Fruit fly (Drosophila melanogaster) whole organism, embryonic: ENCODE measurements around the gene PIG-Q.

Experiments used
- CG10959 ChIP-seq: fragments of 200-800 bp; sonication (Bioruptor generic); IDR thresholded peaks from 2 replicates; pipeline ENCODE4 v1.3.6; 2022; ENCODE audit warnings: missing biosample characterization, missing genetic modification characterization
- CG11093 ChIP-seq: fragments of 200-800 bp; sonication (Bioruptor generic); IDR thresholded peaks from 3 replicates; pipeline ENCODE4 v1.3.6; 2022; ENCODE audit warnings: missing biosample characterization, missing genetic modification characterization
- CG11560 ChIP-seq: fragments of 200-800 bp; sonication (Bioruptor generic); IDR thresholded peaks from 3 replicates; pipeline ENCODE4 v1.3.6; 2022; ENCODE audit warnings: missing biosample characterization, missing genetic modification characterization
- CG13296 ChIP-seq: fragments of 200-800 bp; sonication (Bioruptor generic); optimal IDR thresholded peaks from 3 replicates; lab custom pipeline; 2018; ENCODE audit warnings: missing biosample characterization, mild to moderate bottlenecking, missing genetic modification characterization
- CG14441 ChIP-seq: fragments of 200-800 bp; sonication (Bioruptor generic); IDR thresholded peaks from 2 replicates; pipeline ENCODE4 v1.3.6; 2022; ENCODE audit warnings: missing biosample characterization, missing genetic modification characterization
- CG15269 ChIP-seq: fragments of 200-800 bp; sonication (Bioruptor generic); optimal IDR thresholded peaks from 2 replicates; lab custom pipeline; 2018; ENCODE audit warnings: missing biosample characterization, mild to moderate bottlenecking, missing genetic modification characterization, moderate library complexity
- CG2116 ChIP-seq: fragments of 200-800 bp; sonication (Bioruptor generic); optimal IDR thresholded peaks from 3 replicates; lab custom pipeline; 2018; ENCODE audit warnings: missing biosample characterization, mild to moderate bottlenecking, missing genetic modification characterization
- CG2712 ChIP-seq: fragments of 200-800 bp; optimal IDR thresholded peaks from 3 replicates; lab custom pipeline; 2019; ENCODE audit warnings: missing biosample characterization, mild to moderate bottlenecking, missing genetic modification characterization, moderate library complexity
- CG30020 ChIP-seq: fragments of 200-800 bp; optimal IDR thresholded peaks from 2 replicates; lab custom pipeline; 2019; ENCODE audit warnings: missing biosample characterization, mild to moderate bottlenecking, missing genetic modification characterization, moderate library complexity
- CG32767 ChIP-seq: fragments of 200-800 bp; sonication (Bioruptor generic); IDR thresholded peaks from 2 replicates; pipeline ENCODE4 v1.3.6; 2022; ENCODE audit warnings: missing biosample characterization, missing genetic modification characterization
- CG34376 ChIP-seq: fragments of 200-800 bp; sonication (Bioruptor generic); optimal IDR thresholded peaks from 2 replicates; lab custom pipeline; 2018; ENCODE audit warnings: missing biosample characterization, mild to moderate bottlenecking, missing genetic modification characterization
- CG34422 ChIP-seq: fragments of 200-800 bp; sonication (Bioruptor generic); IDR thresholded peaks from 3 replicates; pipeline ENCODE4 v1.3.6; 2022; ENCODE audit warnings: missing biosample characterization, missing genetic modification characterization
- CG4360 ChIP-seq: fragments of 200-800 bp; sonication (Bioruptor generic); IDR thresholded peaks from 2 replicates; pipeline ENCODE4 v1.3.6; 2022; ENCODE audit warnings: missing biosample characterization, missing genetic modification characterization
- CG6689 ChIP-seq: fragments of 200-800 bp; sonication (Bioruptor generic); IDR thresholded peaks from 2 replicates; pipeline ENCODE4 v1.3.6; 2022; ENCODE audit warnings: missing biosample characterization, missing genetic modification characterization
- CG7987 ChIP-seq: fragments of 200-800 bp; sonication (Bioruptor generic); optimal IDR thresholded peaks from 2 replicates; lab custom pipeline; 2018; ENCODE audit warnings: missing biosample characterization, mild to moderate bottlenecking, missing genetic modification characterization, moderate library complexity
- CG8924 ChIP-seq: fragments of 200-800 bp; optimal IDR thresholded peaks from 3 replicates; lab custom pipeline; 2019; ENCODE audit warnings: missing biosample characterization, mild to moderate bottlenecking, missing genetic modification characterization, moderate library complexity
- Doc2 ChIP-seq: fragments of 200-800 bp; sonication (Bioruptor generic); IDR thresholded peaks from 2 replicates; pipeline ENCODE4 v1.3.6; 2022; ENCODE audit warnings: missing biosample characterization, missing genetic modification characterization
- Dp ChIP-seq: fragments of 200-800 bp; sonication (Bioruptor generic); optimal IDR thresholded peaks from 2 replicates; lab custom pipeline; 2018; ENCODE audit warnings: missing biosample characterization, mild to moderate bottlenecking, missing genetic modification characterization, moderate library complexity
- Dref ChIP-seq: fragments of 200-800 bp; sonication (Bioruptor generic); IDR thresholded peaks from 2 replicates; pipeline ENCODE4 v1.3.6; 2022; ENCODE audit warnings: missing biosample characterization, missing genetic modification characterization
- Drgx ChIP-seq: fragments of 200-800 bp; sonication (Bioruptor generic); IDR thresholded peaks from 2 replicates; pipeline ENCODE4 v1.3.6; 2022; ENCODE audit warnings: missing biosample characterization, missing genetic modification characterization
- E2f1 ChIP-seq: fragments of 200-800 bp; sonication (Bioruptor generic); IDR thresholded peaks from 2 replicates; pipeline ENCODE4 v1.3.6; 2022; ENCODE audit warnings: missing biosample characterization, missing genetic modification characterization
- ERR ChIP-seq: fragments of 200-800 bp; sonication (Bioruptor generic); optimal IDR thresholded peaks from 2 replicates; lab custom pipeline; 2016; ENCODE audit warnings: missing biosample characterization, missing genetic modification characterization
- Eip74EF ChIP-seq, 2 experiments: fragments of 200-800 bp in 1 of 2; fragments of >200 bp in 1 of 2; sonication (Bioruptor generic) in 1 of 2; optimal IDR thresholded peaks; 2 replicates each; lab custom pipeline; 2017 to 2019; ENCODE audit warnings: missing biosample characterization in 2 of 2, missing genetic modification characterization in 2 of 2, mild to moderate bottlenecking in 1 of 2, moderate library complexity in 1 of 2
- Elba2 ChIP-seq: fragments of 200-800 bp; sonication (Bioruptor generic); optimal IDR thresholded peaks from 3 replicates; lab custom pipeline; 2016; ENCODE audit warnings: missing biosample characterization, missing genetic modification characterization
- Gsc ChIP-seq: fragments of 200-800 bp; sonication (Bioruptor generic); IDR thresholded peaks from 2 replicates; pipeline ENCODE4 v1.3.6; 2022; ENCODE audit warnings: missing biosample characterization, missing genetic modification characterization
- HLH54F ChIP-seq: fragments of 200-800 bp; sonication (Bioruptor generic); optimal IDR thresholded peaks from 3 replicates; lab custom pipeline; 2016; ENCODE audit warnings: missing biosample characterization, missing genetic modification characterization
- HmgD ChIP-seq: fragments of 200-800 bp; sonication (Bioruptor generic); optimal IDR thresholded peaks from 3 replicates; lab custom pipeline; 2016; ENCODE audit warnings: missing biosample characterization, missing genetic modification characterization
- Hr39 ChIP-seq: fragments of >200 bp; optimal IDR thresholded peaks from 2 replicates; lab custom pipeline; 2017
- Med ChIP-seq: fragments of 200-800 bp; sonication (Bioruptor generic); peaks from one replicate; lab custom pipeline; 2016; ENCODE audit warnings: missing biosample characterization, missing genetic modification characterization, mild to moderate bottlenecking, inconsistent platforms, moderate library complexity
- NfI ChIP-seq: fragments of 200-800 bp; sonication (Bioruptor generic); optimal IDR thresholded peaks from 3 replicates; lab custom pipeline; 2018; ENCODE audit warnings: missing biosample characterization, mild to moderate bottlenecking, missing genetic modification characterization, moderate library complexity
- Opbp ChIP-seq: fragments of 200-800 bp; sonication (Bioruptor generic); IDR thresholded peaks from 3 replicates; pipeline ENCODE4 v1.3.6; 2022; ENCODE audit warnings: missing biosample characterization, missing genetic modification characterization; ENCODE audit not compliant: partially characterized antibody
- Vsx1 ChIP-seq: fragments of 200-800 bp; sonication (Bioruptor generic); optimal IDR thresholded peaks from 2 replicates; lab custom pipeline; 2017; ENCODE audit warnings: missing biosample characterization, mild to moderate bottlenecking, missing genetic modification characterization, missing genetic modification reagents
- cg ChIP-seq: fragments of 200-800 bp; sonication (Bioruptor generic); optimal IDR thresholded peaks from 3 replicates; lab custom pipeline; 2019; ENCODE audit warnings: missing biosample characterization, mild to moderate bottlenecking, missing genetic modification characterization, moderate library complexity
- ci ChIP-seq: fragments of 200-800 bp; sonication (Bioruptor generic); IDR thresholded peaks from 3 replicates; pipeline ENCODE4 v1.3.6; 2022; ENCODE audit warnings: missing biosample characterization, missing genetic modification characterization
- dati ChIP-seq: fragments of 200-800 bp; sonication (Bioruptor generic); IDR thresholded peaks from 2 replicates; pipeline ENCODE4 v1.3.6; 2022; ENCODE audit warnings: missing biosample characterization, missing genetic modification characterization
- fd96Cb ChIP-seq: fragments of 200-800 bp; sonication (Bioruptor generic); optimal IDR thresholded peaks from 2 replicates; lab custom pipeline; 2018; ENCODE audit warnings: missing biosample characterization, mild to moderate bottlenecking, missing genetic modification characterization, moderate library complexity
- grau ChIP-seq: fragments of 200-800 bp; optimal IDR thresholded peaks from 3 replicates; lab custom pipeline; 2019; ENCODE audit warnings: missing biosample characterization, mild to moderate bottlenecking, missing genetic modification characterization, moderate library complexity
- lola ChIP-seq, 3 experiments: fragments of >200 bp in 2 of 3; fragments of 200-800 bp in 1 of 3; sonication (Bioruptor generic) in 1 of 3; optimal IDR thresholded peaks; 2 replicates each; lab custom pipeline; 2017 to 2019; ENCODE audit warnings: missing biosample characterization in 3 of 3, missing genetic modification characterization in 3 of 3, mild to moderate bottlenecking in 1 of 3, moderate library complexity in 1 of 3
- mld ChIP-seq: fragments of 200-800 bp; sonication (Bioruptor generic); IDR thresholded peaks from 3 replicates; pipeline ENCODE4 v1.3.6; 2022; ENCODE audit warnings: missing biosample characterization, missing genetic modification characterization; ENCODE audit not compliant: partially characterized antibody
- onecut ChIP-seq: fragments of 200-800 bp; sonication (Bioruptor generic); IDR thresholded peaks from 2 replicates; pipeline ENCODE4 v1.3.6; 2022; ENCODE audit warnings: missing biosample characterization, missing genetic modification characterization
- pros ChIP-seq: fragments of 200-800 bp; sonication (Bioruptor generic); optimal IDR thresholded peaks from 3 replicates; lab custom pipeline; 2019; ENCODE audit warnings: missing biosample characterization, mild to moderate bottlenecking, missing genetic modification characterization, moderate library complexity
- pum ChIP-seq: fragments of 200-800 bp; sonication (Bioruptor generic); optimal IDR thresholded peaks from 2 replicates; lab custom pipeline; 2016; ENCODE audit warnings: missing biosample characterization, missing genetic modification characterization
- ranshi ChIP-seq: fragments of 200-800 bp; sonication (Bioruptor generic); IDR thresholded peaks from 2 replicates; pipeline ENCODE4 v1.3.6; 2022; ENCODE audit warnings: missing biosample characterization, missing genetic modification characterization
- scrt ChIP-seq: fragments of 200-800 bp; sonication (Bioruptor generic); optimal IDR thresholded peaks from 2 replicates; lab custom pipeline; 2018; ENCODE audit warnings: missing biosample characterization, mild to moderate bottlenecking, missing genetic modification characterization, moderate library complexity
- sens ChIP-seq: fragments of 200-800 bp; sonication (Bioruptor generic); peaks from one replicate; lab custom pipeline; 2016; ENCODE audit warnings: missing biosample characterization, missing genetic modification characterization
- sob ChIP-seq: fragments of 200-800 bp; sonication (Bioruptor generic); IDR thresholded peaks from 2 replicates; pipeline ENCODE4 v1.3.6; 2022; ENCODE audit warnings: missing biosample characterization, missing genetic modification characterization
- ttk ChIP-seq: fragments of 200-800 bp; sonication (Bioruptor generic); IDR thresholded peaks from 2 replicates; pipeline ENCODE4 v2.1.2; 2022; ENCODE audit warnings: missing biosample characterization, missing genetic modification characterization
- unc-4 ChIP-seq: fragments of 200-800 bp; sonication (Bioruptor generic); IDR thresholded peaks from 2 replicates; pipeline ENCODE4 v1.3.6; 2022; ENCODE audit warnings: missing biosample characterization, missing genetic modification characterization; ENCODE audit not compliant: partially characterized antibody

The PIG-Q gene

dm6 chrX:16333434-16334141, 25.4 kb upstream of the PIG-Q start, which contains the start of the genes CG9921 and Dsp1 (continued):
- TF ChIP-seq CG15269 (peak; percentile 49), ttk (GFP tag; lab: Robert Waterston, UW) (no peak), grau (tag; lab: Kevin White, UChicago) (peak; percentile 13), fd96Cb (tag; lab: Kevin White, UChicago) (no peak), sob (GFP tag; lab: Robert Waterston, UW) (0 out of 2 replicates have a peak, but pooled peaks have one; percentile 13), CG11093 (GFP tag; lab: Robert Waterston, UW) (no peak), Drgx (GFP tag; lab: Robert Waterston, UW) (peak; percentile 8; the same call in 1 of the 2 replicates), NfI (GFP tag; lab: Kevin White, UChicago) (no peak), CG32767 (peak; percentile 90), ci (GFP tag; lab: Robert Waterston, UW) (peak; percentile 62; the same call in 2 of the 3 replicates), scrt (GFP tag; lab: Kevin White, UChicago) (peak; percentile 23), CG14441 (GFP tag; lab: Robert Waterston, UW) (no peak), CG13296 (GFP tag; lab: Kevin White, UChicago) (peak; percentile 29)

DNA sequence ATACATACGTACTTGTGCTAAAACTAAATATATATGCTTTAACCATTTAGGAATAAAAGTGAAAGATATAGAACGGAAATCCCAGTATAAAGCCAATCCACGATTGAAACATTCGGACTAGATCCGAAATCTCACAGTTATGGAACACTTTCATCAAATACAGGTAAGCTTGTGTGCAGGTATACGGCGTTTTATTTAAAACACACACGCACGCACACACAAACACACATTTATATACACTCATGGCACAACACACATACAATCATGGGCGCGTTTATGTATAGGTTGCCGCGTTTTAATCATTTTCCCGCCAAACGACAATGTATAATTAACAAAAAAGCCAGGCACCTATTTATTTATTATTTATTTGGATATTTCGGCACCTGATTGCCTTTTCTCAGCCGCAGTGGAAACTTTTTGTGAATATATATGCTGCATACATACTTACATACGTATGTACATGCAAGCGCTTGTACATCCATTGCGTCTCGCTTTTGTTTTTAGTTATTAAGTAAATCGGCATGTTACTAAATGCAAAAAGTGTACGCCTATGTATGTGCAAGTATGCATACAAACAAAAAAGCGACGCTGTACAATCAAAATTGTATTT, 24.6 kb upstream of the PIG-Q start:
- TF ChIP-seq CG32767: no peak
- no peak for TF ChIP-seq CG34376
- peak; percentile 50 for TF ChIP-seq CG8924
- peak in 1 of 3 experiments; percentile 43 for TF ChIP-seq lola (GFP tag; optimal IDR thresholded peaks at IDR 0.05; lab: Kevin White, UChicago)
- no peak for TF ChIP-seq pum (GFP tag; lab: Kevin White, UChicago)
- no peak for TF ChIP-seq pros (GFP tag; lab: Kevin White, UChicago)
- TF ChIP-seq CG4360 (GFP tag; lab: Robert Waterston, UW): no peak
- no peak for TF ChIP-seq ERR
- no peak for TF ChIP-seq onecut (GFP tag; lab: Robert Waterston, UW)
- no peak for TF ChIP-seq dati (GFP tag; lab: Robert Waterston, UW)
- TF ChIP-seq CG7987 (GFP tag; lab: Kevin White, UChicago): no peak
- TF ChIP-seq Dref (GFP tag; lab: Robert Waterston, UW): no peak
- no peak for TF ChIP-seq CG6689 (GFP tag; lab: Robert Waterston, UW)
- TF ChIP-seq Eip74EF (GFP tag; optimal IDR thresholded peaks at IDR 0.05; lab: Kevin White, UChicago): no peak
- TF ChIP-seq ranshi (GFP tag; lab: Robert Waterston, UW): no peak
- peak; percentile 41; the same call in 1 of the 2 replicates for TF ChIP-seq E2f1 (GFP tag; lab: Robert Waterston, UW)
- peak; percentile 63 for TF ChIP-seq Med (GFP tag; lab: Kevin White, UChicago)
- TF ChIP-seq Vsx1 (GFP tag; lab: Kevin White, UChicago): no peak
- no peak for TF ChIP-seq HmgD (GFP tag; lab: Kevin White, UChicago)
- peak; percentile 89 for TF ChIP-seq cg
- TF ChIP-seq mld: no peak
- peak; percentile 0 for TF ChIP-seq CG30020 (tag; lab: Kevin White, UChicago)
- no peak for TF ChIP-seq Opbp (GFP tag; lab: Robert Waterston, UW)
- TF ChIP-seq Gsc: no peak
- TF ChIP-seq CG2116 (GFP tag; lab: Kevin White, UChicago): no peak
- TF ChIP-seq CG10959: no peak
- no peak for TF ChIP-seq HLH54F (GFP tag; lab: Kevin White, UChicago)
- no peak for TF ChIP-seq Elba2 (GFP tag; lab: Kevin White, UChicago)
- no peak for TF ChIP-seq ttk (GFP tag; lab: Robert Waterston, UW)
- TF ChIP-seq Doc2: no peak
- no peak for TF ChIP-seq CG11560
- peak; percentile 3 for TF ChIP-seq Dp
- TF ChIP-seq Hr39 (lab: Kevin White, UChicago): no peak
- no peak for TF ChIP-seq CG2712
- TF ChIP-seq CG34422 (GFP tag; lab: Robert Waterston, UW): peak; percentile 32; the same call in 1 of the 3 replicates
- TF ChIP-seq sens: peak; percentile 4
- TF ChIP-seq unc-4 (GFP tag; lab: Robert Waterston, UW): no peak
